Worm (Caenorhabditis elegans): ENCODE data around the gene F21C10.3.

The F21C10.3 gene

DNA sequence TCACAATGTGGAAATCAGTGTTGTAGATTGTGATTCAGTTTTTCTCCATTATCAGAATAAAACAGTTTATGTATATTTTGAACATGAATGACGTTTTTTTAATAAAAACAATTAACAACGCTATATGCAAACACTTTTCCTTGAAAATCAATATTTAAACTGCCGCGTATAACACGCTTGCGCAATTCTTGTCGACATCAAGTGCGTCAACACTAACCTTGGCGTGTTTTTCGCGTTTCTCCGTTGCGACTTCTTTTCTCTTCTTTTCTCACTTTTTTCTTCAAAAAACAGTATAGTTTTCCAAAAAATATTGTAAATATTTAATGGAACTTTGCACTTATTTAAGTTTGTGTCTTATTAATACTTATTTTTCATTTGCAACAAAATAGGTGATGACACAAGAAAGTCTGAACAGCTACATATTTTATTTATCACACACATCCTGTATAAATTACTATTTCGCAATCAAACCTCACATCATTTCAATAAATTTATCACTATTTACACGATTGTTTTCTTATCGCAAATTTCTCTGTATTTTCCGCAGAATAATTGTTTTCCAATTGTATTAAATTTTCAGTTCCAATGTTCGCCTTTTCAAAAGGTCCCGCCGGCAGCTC is 47.5 kb downstream of the F21C10.3 start, which contains the start of gene spas-1 (continued):
- TF ChIP-seq lsl-1 (GFP tag; optimal IDR thresholded peaks at IDR 0.05) (peak; percentile 54), lir-1 (GFP tag; conservative IDR thresholded peaks at IDR 0.05) (no peak; the same call in 1 of the 2 replicates), ceh-40 (GFP tag; IDR thresholded peaks at IDR 0.05) (no peak), lag-1 (GFP tag; IDR thresholded peaks at IDR 0.05) (no peak), C17E4.6 (GFP tag; IDR thresholded peaks at IDR 0.05) (no peak), ztf-18 (tag; optimal IDR thresholded peaks at IDR 0.05) (peak; percentile 98), hmg-1.2 (GFP tag; IDR thresholded peaks at IDR 0.05) (peak; percentile 29; the same call in 1 of the 2 replicates), attf-6 (GFP tag; IDR thresholded peaks at IDR 0.05) (no peak), nfya-2 (GFP tag; IDR thresholded peaks at IDR 0.05) (no peak), egl-44 (GFP tag; IDR thresholded peaks at IDR 0.05) (no peak), snpc-1.1 (tag; optimal IDR thresholded peaks at IDR 0.05; ENCODE audit: insufficient read depth) (peak; percentile 16), nhr-80 (tag; optimal IDR thresholded peaks at IDR 0.05) (peak; percentile 77), egrh-3 (GFP tag; IDR thresholded peaks at IDR 0.05) (no peak), attf-3 (GFP tag; conservative IDR thresholded peaks at IDR 0.05) (0 out of 2 replicates have a peak, but pooled peaks have one; percentile 14), F55B11.4 (tag; optimal IDR thresholded peaks at IDR 0.05; ENCODE audit: borderline replicate concordance, insufficient read depth) (no peak), T07F8.4 (tag; optimal IDR thresholded peaks at IDR 0.05) (no peak), mel-28 (tag; optimal IDR thresholded peaks at IDR 0.05; ENCODE audit: borderline replicate concordance) (no peak), hmg-20 (GFP tag; IDR thresholded peaks at IDR 0.05) (no peak), aptf-3 (GFP tag; IDR thresholded peaks at IDR 0.05) (no peak), rcor-1 (GFP tag; IDR thresholded peaks at IDR 0.05) (peak; percentile 85), die-1 (tag; optimal IDR thresholded peaks at IDR 0.05) (peak; percentile 3), Y95B8A.8 (GFP tag; IDR thresholded peaks at IDR 0.05) (no peak), atf-7 (tag; optimal IDR thresholded peaks at IDR 0.05) (no peak), nhr-120 (GFP tag; IDR thresholded peaks at IDR 0.05) (no peak), Y79H2A.3 (GFP tag; conservative IDR thresholded peaks at IDR 0.05) (no peak), attf-5 (GFP tag; optimal IDR thresholded peaks at IDR 0.05) (peak; percentile 84), B0336.3 (GFP tag; IDR thresholded peaks at IDR 0.05) (peak; percentile 67), ets-4 (GFP tag; optimal IDR thresholded peaks at IDR 0.05) (no peak)

Measured in whole organism, young adult.